Fruit fly (Drosophila melanogaster) whole organism, embryonic: ENCODE data around the gene CG10089.
A peak's percentile ranks its signal among the peaks of the same experiment; 100 is the strongest.

ENCODE experiments used
- Asciz ChIP-seq: fragments of 200-800 bp; sonication (Bioruptor generic); optimal IDR thresholded peaks from 2 replicates; lab custom pipeline; 2017; ENCODE audit warnings: missing biosample characterization, mild to moderate bottlenecking, missing genetic modification characterization, missing genetic modification reagents
- B-H1 ChIP-seq: fragments of 200-800 bp; sonication (Bioruptor generic); IDR thresholded peaks from 3 replicates; pipeline ENCODE4 v1.3.6; 2022; ENCODE audit warnings: missing biosample characterization, missing genetic modification characterization
- CG1024 ChIP-seq: fragments of 200-800 bp; sonication (Bioruptor generic); IDR thresholded peaks from 2 replicates; pipeline ENCODE4 v1.3.6; 2022; ENCODE audit warnings: missing biosample characterization, missing genetic modification characterization
- CG10959 ChIP-seq: fragments of 200-800 bp; sonication (Bioruptor generic); IDR thresholded peaks from 2 replicates; pipeline ENCODE4 v1.3.6; 2022; ENCODE audit warnings: missing biosample characterization, missing genetic modification characterization
- CG11398 ChIP-seq: fragments of 200-800 bp; sonication (Bioruptor generic); optimal IDR thresholded peaks from 2 replicates; lab custom pipeline; 2016; ENCODE audit warnings: missing biosample characterization, missing genetic modification characterization
- CG14710 ChIP-seq: fragments of 200-800 bp; sonication (Bioruptor generic); optimal IDR thresholded peaks from 3 replicates; lab custom pipeline; 2019; ENCODE audit warnings: missing biosample characterization, mild to moderate bottlenecking, missing genetic modification characterization, moderate library complexity
- CG15011 ChIP-seq: fragments of 200-800 bp; sonication (Bioruptor generic); optimal IDR thresholded peaks from 3 replicates; lab custom pipeline; 2018; ENCODE audit warnings: missing biosample characterization, mild to moderate bottlenecking, missing genetic modification characterization
- CG1603 ChIP-seq: fragments of 200-800 bp; sonication (Bioruptor generic); optimal IDR thresholded peaks from 2 replicates; lab custom pipeline; 2019; ENCODE audit warnings: missing biosample characterization, mild to moderate bottlenecking, missing genetic modification characterization, moderate library complexity
- CG16779 ChIP-seq: fragments of 200-800 bp; sonication (Bioruptor generic); IDR thresholded peaks from 2 replicates; pipeline ENCODE4 v1.3.6; 2022; ENCODE audit warnings: missing biosample characterization, missing genetic modification characterization
- CG17802 ChIP-seq: fragments of 200-800 bp; sonication (Bioruptor generic); optimal IDR thresholded peaks from 2 replicates; lab custom pipeline; 2018; ENCODE audit warnings: missing biosample characterization, mild to moderate bottlenecking, missing genetic modification characterization, moderate library complexity
- CG1792 ChIP-seq: fragments of 200-800 bp; sonication (Bioruptor generic); optimal IDR thresholded peaks from 2 replicates; lab custom pipeline; 2016; ENCODE audit warnings: missing biosample characterization, missing genetic modification characterization
- CG18619 ChIP-seq: fragments of 200-800 bp; sonication (Bioruptor generic); optimal IDR thresholded peaks from 3 replicates; lab custom pipeline; 2017; ENCODE audit warnings: missing biosample characterization, mild to moderate bottlenecking, missing genetic modification characterization
- CG2199 ChIP-seq: fragments of 200-800 bp; sonication (Bioruptor generic); IDR thresholded peaks from 3 replicates; pipeline ENCODE4 v1.3.6; 2022; ENCODE audit warnings: missing biosample characterization, missing genetic modification characterization
- CG3163 ChIP-seq: fragments of 200-800 bp; sonication (Bioruptor generic); optimal IDR thresholded peaks from 3 replicates; lab custom pipeline; 2016; ENCODE audit warnings: missing biosample characterization, missing genetic modification characterization
- CG4282 ChIP-seq: fragments of 200-800 bp; sonication (Bioruptor generic); optimal IDR thresholded peaks from 2 replicates; lab custom pipeline; 2016; ENCODE audit warnings: missing biosample characterization, missing genetic modification characterization
- CG4854 ChIP-seq: fragments of 200-800 bp; sonication (Bioruptor generic); optimal IDR thresholded peaks from 2 replicates; lab custom pipeline; 2016; ENCODE audit warnings: missing biosample characterization, missing genetic modification characterization, inconsistent platforms
- CG7556 ChIP-seq: fragments of 200-800 bp; sonication (Bioruptor generic); optimal IDR thresholded peaks from 2 replicates; lab custom pipeline; 2017; ENCODE audit warnings: missing biosample characterization, mild to moderate bottlenecking, missing genetic modification characterization
- CHES-1-like ChIP-seq: fragments of 200-800 bp; sonication (Bioruptor generic); optimal IDR thresholded peaks from 2 replicates; lab custom pipeline; 2016; ENCODE audit warnings: missing biosample characterization, missing genetic modification characterization
- Doc2 ChIP-seq: fragments of 200-800 bp; sonication (Bioruptor generic); IDR thresholded peaks from 2 replicates; pipeline ENCODE4 v1.3.6; 2022; ENCODE audit warnings: missing biosample characterization, missing genetic modification characterization
- Fer1 ChIP-seq: fragments of 200-800 bp; sonication (Bioruptor generic); optimal IDR thresholded peaks from 2 replicates; lab custom pipeline; 2017; ENCODE audit warnings: missing biosample characterization, mild to moderate bottlenecking, missing genetic modification characterization
- Hr39 ChIP-seq: fragments of >200 bp; optimal IDR thresholded peaks from 2 replicates; lab custom pipeline; 2017
- Myb ChIP-seq: fragments of 200-800 bp; sonication (Bioruptor generic); optimal IDR thresholded peaks from 2 replicates; lab custom pipeline; 2016; ENCODE audit warnings: missing biosample characterization, missing genetic modification characterization
- Opbp ChIP-seq: fragments of 200-800 bp; sonication (Bioruptor generic); IDR thresholded peaks from 3 replicates; pipeline ENCODE4 v1.3.6; 2022; ENCODE audit warnings: missing biosample characterization, missing genetic modification characterization; ENCODE audit not compliant: partially characterized antibody
- Optix ChIP-seq: fragments of 200-800 bp; sonication (Bioruptor generic); IDR thresholded peaks from 3 replicates; pipeline ENCODE4 v1.3.6; 2022; ENCODE audit warnings: missing biosample characterization, missing genetic modification characterization
- Sry-δ ChIP-seq: fragments of 200-800 bp; sonication (Bioruptor generic); optimal IDR thresholded peaks from 2 replicates; lab custom pipeline; 2016; ENCODE audit warnings: missing biosample characterization, missing genetic modification characterization
- Vsx1 ChIP-seq: fragments of 200-800 bp; sonication (Bioruptor generic); optimal IDR thresholded peaks from 2 replicates; lab custom pipeline; 2017; ENCODE audit warnings: missing biosample characterization, mild to moderate bottlenecking, missing genetic modification characterization, missing genetic modification reagents
- ab ChIP-seq: fragments of 200-800 bp; sonication (Bioruptor generic); optimal IDR thresholded peaks from 2 replicates; lab custom pipeline; 2016; ENCODE audit warnings: missing biosample characterization, missing genetic modification characterization
- cato ChIP-seq: fragments of 200-800 bp; sonication (Bioruptor generic); optimal IDR thresholded peaks from 2 replicates; lab custom pipeline; 2016; ENCODE audit warnings: missing biosample characterization, missing genetic modification characterization, borderline replicate concordance
- corto ChIP-seq: fragments of 200-800 bp; sonication (Bioruptor generic); optimal IDR thresholded peaks from 2 replicates; lab custom pipeline; 2016; ENCODE audit warnings: missing biosample characterization, mild to moderate bottlenecking, missing genetic modification characterization, moderate library complexity
- dati ChIP-seq: fragments of 200-800 bp; sonication (Bioruptor generic); IDR thresholded peaks from 2 replicates; pipeline ENCODE4 v1.3.6; 2022; ENCODE audit warnings: missing biosample characterization, missing genetic modification characterization
- disco-r ChIP-seq: fragments of 200-800 bp; sonication (Bioruptor generic); optimal IDR thresholded peaks from 2 replicates; lab custom pipeline; 2016; ENCODE audit warnings: missing biosample characterization, missing genetic modification characterization
- en ChIP-seq: fragments of 200-800 bp; sonication (Bioruptor generic); optimal IDR thresholded peaks from 2 replicates; lab custom pipeline; 2016; ENCODE audit warnings: missing biosample characterization, missing genetic modification characterization
- eve ChIP-seq, 2 experiments: fragments of >200 bp; optimal IDR thresholded peaks; 2 replicates each; lab custom pipeline; 2017; ENCODE audit warnings: missing biosample characterization in 2 of 2, missing genetic modification characterization in 2 of 2
- fru ChIP-seq: fragments of >200 bp; optimal IDR thresholded peaks from 2 replicates; lab custom pipeline; 2017
- hb ChIP-seq: fragments of 200-800 bp; sonication (Bioruptor generic); IDR thresholded peaks from 3 replicates; pipeline ENCODE4 v1.3.6; 2022; ENCODE audit warnings: missing biosample characterization, missing genetic modification characterization; ENCODE audit not compliant: partially characterized antibody
- kay ChIP-seq: fragments of 200-800 bp; sonication (Bioruptor generic); optimal IDR thresholded peaks from 2 replicates; lab custom pipeline; 2016; ENCODE audit warnings: missing biosample characterization, missing genetic modification characterization
- mirr ChIP-seq: fragments of 200-800 bp; sonication (Bioruptor generic); optimal IDR thresholded peaks from 3 replicates; lab custom pipeline; 2018; ENCODE audit warnings: missing biosample characterization, mild to moderate bottlenecking, missing genetic modification characterization
- onecut ChIP-seq: fragments of 200-800 bp; sonication (Bioruptor generic); IDR thresholded peaks from 2 replicates; pipeline ENCODE4 v1.3.6; 2022; ENCODE audit warnings: missing biosample characterization, missing genetic modification characterization
- p53 ChIP-seq: fragments of 200-800 bp; sonication (Bioruptor generic); optimal IDR thresholded peaks from 2 replicates; lab custom pipeline; 2016; ENCODE audit warnings: missing biosample characterization, missing genetic modification characterization
- pros ChIP-seq: fragments of 200-800 bp; sonication (Bioruptor generic); optimal IDR thresholded peaks from 3 replicates; lab custom pipeline; 2019; ENCODE audit warnings: missing biosample characterization, mild to moderate bottlenecking, missing genetic modification characterization, moderate library complexity
- row ChIP-seq: fragments of 200-800 bp; sonication (Bioruptor generic); IDR thresholded peaks from 3 replicates; pipeline ENCODE4 v1.3.6; 2022; ENCODE audit warnings: missing biosample characterization, missing genetic modification characterization
- so ChIP-seq: fragments of 200-800 bp; sonication (Bioruptor generic); IDR thresholded peaks from 3 replicates; pipeline ENCODE4 v1.3.6; 2022; ENCODE audit warnings: missing biosample characterization, missing genetic modification characterization
- sqz ChIP-seq: fragments of 200-800 bp; sonication (Bioruptor generic); optimal IDR thresholded peaks from 3 replicates; lab custom pipeline; 2018; ENCODE audit warnings: missing biosample characterization, mild to moderate bottlenecking, missing genetic modification characterization
- stwl ChIP-seq: fragments of 200-800 bp; sonication (Bioruptor generic); optimal IDR thresholded peaks from 3 replicates; lab custom pipeline; 2018; ENCODE audit warnings: missing biosample characterization, mild to moderate bottlenecking, missing genetic modification characterization, moderate library complexity
- tio ChIP-seq: fragments of 200-800 bp; sonication (Bioruptor generic); optimal IDR thresholded peaks from 2 replicates; lab custom pipeline; 2017; ENCODE audit warnings: missing biosample characterization, missing genetic modification characterization, inconsistent platforms
- tll ChIP-seq, 2 experiments: fragments of 200-800 bp in 1 of 2; fragments of >200 bp in 1 of 2; sonication (Bioruptor generic) in 1 of 2; optimal IDR thresholded peaks; 2 replicates each; lab custom pipeline; 2017 to 2019; ENCODE audit warnings: missing biosample characterization in 2 of 2, missing genetic modification characterization in 2 of 2, mild to moderate bottlenecking in 1 of 2, moderate library complexity in 1 of 2
- tup ChIP-seq: fragments of 200-800 bp; sonication (Bioruptor generic); optimal IDR thresholded peaks from 2 replicates; lab custom pipeline; 2016; ENCODE audit warnings: missing biosample characterization, mild to moderate bottlenecking, missing genetic modification characterization, moderate library complexity
- unc-4 ChIP-seq: fragments of 200-800 bp; sonication (Bioruptor generic); IDR thresholded peaks from 2 replicates; pipeline ENCODE4 v1.3.6; 2022; ENCODE audit warnings: missing biosample characterization, missing genetic modification characterization; ENCODE audit not compliant: partially characterized antibody
- zen ChIP-seq: fragments of 200-800 bp; sonication (Bioruptor generic); optimal IDR thresholded peaks from 3 replicates; lab custom pipeline; 2018; ENCODE audit warnings: missing biosample characterization, mild to moderate bottlenecking, missing genetic modification characterization, moderate library complexity

CG10089 gene

dm6 chr3L:13476566-13477452, 2.2 kb upstream of the CG10089 start (continued):
- TF ChIP-seq Opbp (GFP tag; lab: Robert Waterston, UW) = no peak
- TF ChIP-seq CG2199 (GFP tag; lab: Robert Waterston, UW) = peak; percentile 72; the same call in 1 of the 3 replicates
- TF ChIP-seq CG7556 (GFP tag; lab: Kevin White, UChicago) = peak; percentile 94
- TF ChIP-seq CG1792 (GFP tag; lab: Kevin White, UChicago) = peak; percentile 64
- TF ChIP-seq CG4282 (GFP tag; lab: Kevin White, UChicago) = peak; percentile 14
- peak; percentile 89 for TF ChIP-seq Fer1 (GFP tag; lab: Kevin White, UChicago)
- peak; percentile 35 for TF ChIP-seq CG11398
- no peak for TF ChIP-seq fru (lab: Kevin White, UChicago)
- TF ChIP-seq so = peak; percentile 68; the same call in 2 of the 3 replicates
- TF ChIP-seq Sry-δ (GFP tag; lab: Kevin White, UChicago) = peak; percentile 47
- TF ChIP-seq disco-r = peak; percentile 47
- peak; percentile 30; the same call in 1 of the 3 replicates for TF ChIP-seq Optix (GFP tag; lab: Robert Waterston, UW)
- TF ChIP-seq stwl (tag; lab: Kevin White, UChicago) = no peak
- no peak for TF ChIP-seq ab (GFP tag; lab: Kevin White, UChicago)
- TF ChIP-seq onecut (GFP tag; lab: Robert Waterston, UW) = peak; percentile 69
- peak; percentile 63 for TF ChIP-seq sqz
- no peak for TF ChIP-seq Hr39 (lab: Kevin White, UChicago)
- TF ChIP-seq pros (GFP tag; lab: Kevin White, UChicago) = peak; percentile 10
- no peak for TF ChIP-seq en (GFP tag; lab: Kevin White, UChicago)
- peak; percentile 93 for TF ChIP-seq CG18619 (GFP tag; lab: Kevin White, UChicago)
- TF ChIP-seq corto (GFP tag; lab: Kevin White, UChicago) = peak; percentile 73
- TF ChIP-seq kay (GFP tag; lab: Kevin White, UChicago) = peak; percentile 81
- TF ChIP-seq tio (GFP tag; lab: Kevin White, UChicago) = peak; percentile 90
- peak; percentile 63 for TF ChIP-seq tup
- no peak for TF ChIP-seq mirr
- TF ChIP-seq CG14710 (tag; lab: Kevin White, UChicago) = peak; percentile 86
- peak; percentile 40 for TF ChIP-seq CG1603 (tag; lab: Kevin White, UChicago)
- TF ChIP-seq CG10959 (GFP tag; lab: Robert Waterston, UW) = 0 out of 2 replicates have a peak, but pooled peaks have one; percentile 19
- peak; percentile 78 for TF ChIP-seq B-H1 (GFP tag; lab: Robert Waterston, UW)
- peak; percentile 30 for TF ChIP-seq Myb (GFP tag; lab: Kevin White, UChicago)
- peak; percentile 79 for TF ChIP-seq CG4854 (GFP tag; lab: Kevin White, UChicago)
- no peak for TF ChIP-seq Doc2 (GFP tag; lab: Robert Waterston, UW)
- no peak for TF ChIP-seq tll (GFP tag; optimal IDR thresholded peaks at IDR 0.05; lab: Kevin White, UChicago)
- peak; percentile 61 for TF ChIP-seq CG17802
- peak; percentile 86 for TF ChIP-seq row (GFP tag; lab: Robert Waterston, UW)
- peak; percentile 78 for TF ChIP-seq cato (GFP tag; lab: Kevin White, UChicago)
- TF ChIP-seq CHES-1-like (GFP tag; lab: Kevin White, UChicago) = peak; percentile 11
- peak; percentile 89 for TF ChIP-seq CG15011 (GFP tag; lab: Kevin White, UChicago)
- TF ChIP-seq dati (GFP tag; lab: Robert Waterston, UW) = peak; percentile 39; the same call in 1 of the 2 replicates
- TF ChIP-seq Vsx1 = peak; percentile 85
- peak; percentile 64; the same call in 1 of the 2 replicates for TF ChIP-seq unc-4 (GFP tag; lab: Robert Waterston, UW)
- TF ChIP-seq zen (tag; lab: Kevin White, UChicago) = peak; percentile 61
- TF ChIP-seq hb (GFP tag; lab: Robert Waterston, UW) = no peak
- TF ChIP-seq CG16779 (GFP tag; lab: Robert Waterston, UW) = 0 out of 2 replicates have a peak, but pooled peaks have one; percentile 17
- TF ChIP-seq Asciz (GFP tag; lab: Kevin White, UChicago) = peak; percentile 94
- TF ChIP-seq p53 (GFP tag; lab: Kevin White, UChicago) = no peak
- no peak for TF ChIP-seq eve (GFP tag; optimal IDR thresholded peaks at IDR 0.05; lab: Kevin White, UChicago)
- TF ChIP-seq CG1024 (GFP tag; lab: Robert Waterston, UW) = peak; percentile 44; the same call in 1 of the 2 replicates
- TF ChIP-seq CG3163 (GFP tag; lab: Kevin White, UChicago) = no peak
